Worm (Caenorhabditis elegans): ENCODE results near the gene grl-30.

Gene grl-30

DNA sequence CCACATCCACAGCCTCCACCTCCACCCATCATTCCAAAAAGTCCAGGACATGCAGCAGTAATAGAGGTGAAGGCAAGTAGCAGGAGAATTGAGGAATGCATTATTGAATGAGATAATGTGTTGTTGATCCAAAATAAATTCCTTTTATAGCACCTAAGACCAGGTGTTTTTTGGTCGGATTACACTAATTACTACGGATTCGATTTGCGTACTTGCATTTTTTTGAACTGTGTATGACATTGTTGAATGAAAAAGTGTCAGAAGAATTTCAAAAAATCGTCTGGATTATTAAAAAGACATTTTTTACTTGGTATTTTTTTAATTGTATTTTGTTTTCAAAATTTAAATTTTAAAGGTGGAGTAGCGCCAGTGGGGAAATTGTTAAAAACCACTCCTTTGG lies 4.3 kb upstream of the grl-30 start, which contains the start of gene grl-28:
Gene grl-28, minus strand, starts transcription at position 101 of the 400 bp plus-strand sequence.
- TF ChIP-seq nfyb-1 (GFP tag; IDR thresholded peaks at IDR 0.05) (no peak), fkh-3 (tag; optimal IDR thresholded peaks at IDR 0.05) (no peak), hmg-1.2 (GFP tag; IDR thresholded peaks at IDR 0.05) (no peak), dpff-1 (tag; optimal IDR thresholded peaks at IDR 0.05) (no peak), ztf-6 (GFP tag; IDR thresholded peaks at IDR 0.05) (no peak), akir-1 (GFP tag; optimal IDR thresholded peaks at IDR 0.05) (no peak), ztf-3 (GFP tag; optimal IDR thresholded peaks at IDR 0.05) (no peak), snpc-3.4 (tag; optimal IDR thresholded peaks at IDR 0.05) (no peak), hrde-1 (tag; optimal IDR thresholded peaks at IDR 0.05; ENCODE audit: borderline replicate concordance) (no peak), athp-1 (tag; optimal IDR thresholded peaks at IDR 0.05) (no peak), ets-4 (GFP tag; optimal IDR thresholded peaks at IDR 0.05) (no peak), ama-1 (optimal IDR thresholded peaks at IDR 0.05) (no peak), ama-1 (GFP tag; optimal IDR thresholded peaks at IDR 0.05) (no peak), F49E8.2 (tag; optimal IDR thresholded peaks at IDR 0.05; ENCODE audit: insufficient read depth) (no peak), egrh-3 (GFP tag; IDR thresholded peaks at IDR 0.05) (no peak), ztf-18 (tag; optimal IDR thresholded peaks at IDR 0.05) (no peak), B0261.1 (tag; optimal IDR thresholded peaks at IDR 0.05) (no peak), nhr-27 (tag; optimal IDR thresholded peaks at IDR 0.05) (no peak)

DNA sequence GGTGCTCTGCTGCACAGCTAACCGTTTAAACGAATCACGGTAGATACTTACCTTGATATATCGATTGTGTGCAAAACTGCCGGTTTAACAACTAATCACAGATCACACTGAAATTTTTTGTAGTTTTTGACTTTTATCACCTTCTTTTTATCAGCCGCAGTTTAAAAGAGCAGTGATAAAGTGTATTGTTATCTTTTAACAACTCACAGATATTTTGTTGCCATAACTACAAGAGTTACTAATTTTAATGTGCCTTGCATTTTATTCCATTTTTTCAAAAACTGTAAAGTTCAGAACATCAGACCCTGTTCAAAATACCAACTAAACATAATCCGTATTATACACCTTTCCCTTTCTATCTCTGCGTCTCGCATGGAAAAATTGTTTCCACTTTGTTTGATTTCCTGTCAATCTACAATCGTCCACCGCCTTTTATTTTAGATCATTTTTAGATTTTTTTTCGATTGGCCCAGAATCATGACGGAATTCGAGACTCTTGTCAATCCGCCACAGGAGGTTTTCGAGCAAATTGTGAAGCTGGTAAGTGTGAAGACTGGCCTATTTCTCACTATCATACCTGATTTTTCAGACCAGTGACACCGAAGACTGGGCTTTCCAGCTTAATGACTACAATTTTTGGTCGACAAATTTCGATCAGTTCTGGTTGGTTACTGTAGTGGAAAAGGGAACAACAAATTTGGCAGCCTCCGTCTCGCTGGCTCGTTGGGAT lies 3.2 kb upstream of the grl-30 start, which contains the start of gene T24A6.20:
Gene T24A6.20, plus strand, starts transcription at position 395 of the 730 bp plus-strand sequence.
- TF ChIP-seq madf-6 (GFP tag; IDR thresholded peaks at IDR 0.05) (no peak), nhr-80 (tag; optimal IDR thresholded peaks at IDR 0.05) (peak; percentile 56)

DNA sequence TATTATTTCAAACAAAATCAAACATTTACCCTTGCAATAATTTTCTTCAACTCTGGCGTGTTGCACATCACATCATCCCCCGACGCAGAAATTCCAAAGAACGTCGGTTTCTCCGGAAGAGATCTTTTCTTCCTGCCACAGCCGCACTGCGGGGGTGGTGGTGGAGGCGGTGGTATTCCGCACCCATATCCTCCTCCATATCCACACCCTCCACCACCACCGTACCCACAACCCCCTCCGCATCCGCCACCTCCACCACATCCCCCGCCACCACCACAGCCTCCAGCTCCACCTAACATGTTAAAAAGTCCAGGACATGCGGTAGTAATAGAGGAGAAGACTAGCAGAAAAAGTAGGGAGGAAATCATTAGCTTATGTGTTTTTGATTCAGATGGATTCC lies 1.2 kb upstream of the grl-30 start, which contains the start of gene grl-29:
Gene grl-29, minus strand, starts transcription at position 368 of the 400 bp plus-strand sequence.
- no peak for TF ChIP-seq zim-3 (tag; optimal IDR thresholded peaks at IDR 0.05)
- TF ChIP-seq zfh-2 (GFP tag; conservative IDR thresholded peaks at IDR 0.05), result peak; percentile 85
- no peak for TF ChIP-seq lin-35 (GFP tag; optimal IDR thresholded peaks at IDR 0.05)
- TF ChIP-seq repo-1 (tag; optimal IDR thresholded peaks at IDR 0.05), result no peak
- TF ChIP-seq egrh-3 (GFP tag; IDR thresholded peaks at IDR 0.05), result peak; percentile 74; the same call in 1 of the 2 replicates
- TF ChIP-seq pha-4 (tag; optimal IDR thresholded peaks at IDR 0.05), result no peak
- no peak for TF ChIP-seq aptf-3 (GFP tag; IDR thresholded peaks at IDR 0.05)
- no peak for TF ChIP-seq T07F8.4 (tag; optimal IDR thresholded peaks at IDR 0.05)
- no peak for TF ChIP-seq sptf-2 (GFP tag; optimal IDR thresholded peaks at IDR 0.05)
- TF ChIP-seq die-1 (tag; optimal IDR thresholded peaks at IDR 0.05), result no peak
- no peak for TF ChIP-seq egl-18 (GFP tag; IDR thresholded peaks at IDR 0.05)
- TF ChIP-seq rcor-1 (GFP tag; IDR thresholded peaks at IDR 0.05), result no peak
- TF ChIP-seq madf-10 (tag; optimal IDR thresholded peaks at IDR 0.05), result no peak
- TF ChIP-seq F57C9.4 (tag; optimal IDR thresholded peaks at IDR 0.05), result no peak
- no peak for TF ChIP-seq mxl-1 (tag; optimal IDR thresholded peaks at IDR 0.05)

DNA sequence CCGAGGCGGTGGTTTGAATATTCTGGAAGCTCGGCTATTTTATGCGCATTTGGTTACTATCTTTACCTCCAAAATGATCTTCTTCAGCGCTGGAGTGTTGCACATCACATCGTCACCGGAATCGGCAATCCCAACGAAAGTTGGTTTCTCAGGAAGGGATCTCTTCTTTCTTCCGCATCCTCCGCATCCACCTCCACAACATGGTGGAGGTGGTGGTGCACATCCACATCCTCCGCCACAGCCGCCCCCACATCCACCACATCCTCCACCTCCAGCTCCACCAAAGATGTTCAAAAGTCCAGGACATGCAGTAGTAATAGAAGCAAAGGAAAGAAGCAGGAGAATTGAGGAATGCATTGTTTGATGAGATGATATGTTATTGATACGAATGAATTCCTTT lies 1.3 kb downstream of the grl-30 start, which contains the start of gene grl-31:
Gene grl-31, minus strand, starts transcription at position 357 of the 400 bp plus-strand sequence.
- TF ChIP-seq egrh-3 (GFP tag; IDR thresholded peaks at IDR 0.05) (no peak), zfh-2 (GFP tag; conservative IDR thresholded peaks at IDR 0.05) (peak; percentile 59), ceh-58 (GFP tag; IDR thresholded peaks at IDR 0.05) (no peak), bed-2 (GFP tag; IDR thresholded peaks at IDR 0.05) (no peak), dpl-1 (GFP tag; optimal IDR thresholded peaks at IDR 0.05) (no peak)
